Worm (Caenorhabditis elegans) whole organism, L2 larva: ENCODE results near the gene C33D9.3.

Experiments
- ZK546.5 ChIP-seq: sonication (generic microtip); optimal IDR thresholded peaks from 2 replicates; lab custom pipeline; 2017; ENCODE audit warnings: missing biosample characterization, missing genetic modification characterization
- aly-2 ChIP-seq: fragments of 150-350 bp; optimal IDR thresholded peaks from 2 replicates; lab custom pipeline; 2014; ENCODE audit warnings: missing biosample characterization, missing genetic modification characterization
- blmp-1 ChIP-seq: sonication (generic microtip); optimal IDR thresholded peaks from 2 replicates; lab custom pipeline; 2017; ENCODE audit warnings: missing genetic modification characterization, mild to moderate bottlenecking, missing compliant biosample characterization, antibody characterized with exemption, moderate library complexity; ENCODE audit not compliant: insufficient read depth
- fos-1 ChIP-seq: fragments of 150-350 bp; optimal IDR thresholded peaks from 2 replicates; lab custom pipeline; 2014; ENCODE audit warnings: missing biosample characterization, missing genetic modification characterization
- lin-11 ChIP-seq: fragments of 150-350 bp; sonication (generic microtip); optimal IDR thresholded peaks from 2 replicates; lab custom pipeline; 2014; ENCODE audit warnings: missing biosample characterization, missing genetic modification characterization, inconsistent platforms, mixed read lengths
- lin-39 ChIP-seq: fragments of 150-350 bp; optimal IDR thresholded peaks from 2 replicates; lab custom pipeline; 2014; ENCODE audit warnings: missing biosample characterization, missing genetic modification reagents, missing genetic modification characterization
- nhr-11 ChIP-seq: fragments of 150-350 bp; optimal IDR thresholded peaks from 2 replicates; lab custom pipeline; 2014; ENCODE audit warnings: missing biosample characterization, missing genetic modification characterization
- nhr-237 ChIP-seq: fragments of 150-350 bp; optimal IDR thresholded peaks from 2 replicates; lab custom pipeline; 2014; ENCODE audit warnings: missing biosample characterization, missing genetic modification characterization
- nhr-25 ChIP-seq: fragments of 150-350 bp; sonication (generic microtip); optimal IDR thresholded peaks from 3 replicates; lab custom pipeline; 2014; ENCODE audit warnings: missing biosample characterization, missing genetic modification characterization
- nhr-77 ChIP-seq: fragments of 150-350 bp; optimal IDR thresholded peaks from 2 replicates; lab custom pipeline; 2014; ENCODE audit warnings: missing biosample characterization, missing genetic modification characterization
- snpc-4 ChIP-seq: fragments of 150-350 bp; optimal IDR thresholded peaks from 2 replicates; lab custom pipeline; 2014; ENCODE audit warnings: missing biosample characterization, missing genetic modification characterization
- zag-1 ChIP-seq: fragments of 150-350 bp; optimal IDR thresholded peaks from 2 replicates; lab custom pipeline; 2014; ENCODE audit warnings: missing biosample characterization, missing genetic modification characterization

ce11 chrIV:8769539-8769938 lies 23.2 kb downstream of the C33D9.3 start, which contains the start of gene F20C5.5:
- no peak for TF ChIP-seq ZK546.5
- TF ChIP-seq snpc-4, result no peak
- TF ChIP-seq lin-39 (tag; lab: Kevin White, UChicago), result no peak
- TF ChIP-seq fos-1 (tag; lab: Kevin White, UChicago), result no peak
- TF ChIP-seq nhr-77 (tag; lab: Kevin White, UChicago), result no peak
- TF ChIP-seq nhr-237 (tag; lab: Kevin White, UChicago), result no peak
- TF ChIP-seq nhr-25 (tag; lab: Kevin White, UChicago), result no peak
- TF ChIP-seq zag-1 (tag; lab: Kevin White, UChicago), result no peak
- no peak for TF ChIP-seq aly-2 (tag; lab: Kevin White, UChicago)
- no peak for TF ChIP-seq nhr-11 (tag; lab: Kevin White, UChicago)
- TF ChIP-seq blmp-1 (tag; lab: Kevin White, UChicago), result no peak
- TF ChIP-seq lin-11, result no peak
